Fruit fly (Drosophila melanogaster): ENCODE results near the gene SP1173.

- no peak for TF ChIP-seq HLH106 (tag; optimal IDR thresholded peaks at IDR 0.05)
- TF ChIP-seq Hr83 (GFP tag; optimal IDR thresholded peaks at IDR 0.05; ENCODE audit: poor library complexity, severe bottlenecking), result no peak
- TF ChIP-seq Dfd (GFP tag; optimal IDR thresholded peaks at IDR 0.05), result no peak
- no peak for TF ChIP-seq Myc (optimal IDR thresholded peaks at IDR 0.05)
- TF ChIP-seq pan (optimal IDR thresholded peaks at IDR 0.05), result no peak
- no peak for TF ChIP-seq Hnf4 (GFP tag; optimal IDR thresholded peaks at IDR 0.05)
- no peak for TF ChIP-seq sage (GFP tag; optimal IDR thresholded peaks at IDR 0.05)
- no peak for TF ChIP-seq CrebA (GFP tag; optimal IDR thresholded peaks at IDR 0.05; ENCODE audit: borderline replicate concordance)
- no peak for TF ChIP-seq Jra (GFP tag; optimal IDR thresholded peaks at IDR 0.05)
- no peak for TF ChIP-seq lola (GFP tag; optimal IDR thresholded peaks at IDR 0.05)
- no peak for TF ChIP-seq br (GFP tag; optimal IDR thresholded peaks at IDR 0.05)
- no peak for TF ChIP-seq CG9705 (GFP tag; optimal IDR thresholded peaks at IDR 0.05)
- no peak for TF ChIP-seq woc (GFP tag; optimal IDR thresholded peaks at IDR 0.05)
These were observed 37.8 kb downstream of the SP1173 start, which contains the start of gene eIF4E4 for dm6 chr3L:6665541-6665940.
